Worm (Caenorhabditis elegans) whole organism, young adult: ENCODE results near the gene rpl-33.

Experiments used
- F10E7.11 ChIP-seq: sonication (generic microtip); optimal IDR thresholded peaks from 2 replicates; lab custom pipeline; 2017; ENCODE audit warnings: mild to moderate bottlenecking, missing genetic modification characterization, moderate library complexity, missing compliant biosample characterization
- F33H1.4 ChIP-seq: fragments of 200-800 bp; sonication (Bioruptor generic); IDR thresholded peaks from 2 replicates; pipeline ENCODE4 v1.3.6; 2022; ENCODE audit warnings: missing genetic modification reagents, missing genetic modification characterization, missing compliant biosample characterization
- F37B4.10 ChIP-seq: fragments of 200-800 bp; sonication (Bioruptor generic); IDR thresholded peaks from 2 replicates; pipeline ENCODE4 v1.3.6; 2022; ENCODE audit warnings: missing genetic modification characterization, missing compliant biosample characterization
- Y56A3A.18 ChIP-seq: fragments of 200-800 bp; sonication (Bioruptor generic); IDR thresholded peaks from 2 replicates; pipeline ENCODE4 v1.3.6; 2022; ENCODE audit warnings: missing genetic modification reagents, missing genetic modification characterization, missing compliant biosample characterization
- Y79H2A.3 ChIP-seq: fragments of 200-800 bp; sonication (Bioruptor generic); conservative IDR thresholded peaks from 2 replicates; pipeline ENCODE4 v1.3.6; 2022; ENCODE audit warnings: missing genetic modification reagents, missing genetic modification characterization, missing compliant biosample characterization
- ZK185.1 ChIP-seq: sonication (generic microtip); optimal IDR thresholded peaks from 2 replicates; lab custom pipeline; 2016; ENCODE audit warnings: mild to moderate bottlenecking, missing genetic modification characterization, missing compliant biosample characterization; ENCODE audit not compliant: poor library complexity, severe bottlenecking
- ceh-58 ChIP-seq: fragments of 200-800 bp; sonication (Bioruptor generic); IDR thresholded peaks from 2 replicates; pipeline ENCODE4 v1.3.6; 2022; ENCODE audit warnings: missing genetic modification characterization, missing compliant biosample characterization
- lin-40 ChIP-seq: sonication (generic microtip); optimal IDR thresholded peaks from 2 replicates; lab custom pipeline; 2016; ENCODE audit warnings: missing genetic modification characterization, mild to moderate bottlenecking, missing compliant biosample characterization, missing genotype, missing genetic modification reagents
- mcd-1 ChIP-seq: fragments of 200-800 bp; sonication (Bioruptor generic); IDR thresholded peaks from 2 replicates; pipeline ENCODE4 v1.3.6; 2022; ENCODE audit warnings: missing genetic modification reagents, missing genetic modification characterization, missing compliant biosample characterization
- pbrm-1 ChIP-seq: fragments of 200-800 bp; sonication (Bioruptor generic); IDR thresholded peaks from 2 replicates; pipeline ENCODE4 v1.3.6; 2022; ENCODE audit warnings: missing genetic modification reagents, missing genetic modification characterization, missing compliant biosample characterization
- unc-130 ChIP-seq: sonication (generic microtip); optimal IDR thresholded peaks from 2 replicates; lab custom pipeline; 2016; ENCODE audit warnings: missing genetic modification reagents, missing genetic modification characterization, missing compliant biosample characterization
- unc-62 ChIP-seq: fragments of 150-350 bp; optimal IDR thresholded peaks from 2 replicates; lab custom pipeline; 2014; ENCODE audit warnings: missing biosample characterization, missing genetic modification reagents, missing genetic modification characterization
- ztf-6 ChIP-seq: fragments of 200-800 bp; sonication (Bioruptor generic); IDR thresholded peaks from 2 replicates; pipeline ENCODE4 v1.3.6; 2022; ENCODE audit warnings: missing genetic modification reagents, missing genetic modification characterization, missing compliant biosample characterization

DNA sequence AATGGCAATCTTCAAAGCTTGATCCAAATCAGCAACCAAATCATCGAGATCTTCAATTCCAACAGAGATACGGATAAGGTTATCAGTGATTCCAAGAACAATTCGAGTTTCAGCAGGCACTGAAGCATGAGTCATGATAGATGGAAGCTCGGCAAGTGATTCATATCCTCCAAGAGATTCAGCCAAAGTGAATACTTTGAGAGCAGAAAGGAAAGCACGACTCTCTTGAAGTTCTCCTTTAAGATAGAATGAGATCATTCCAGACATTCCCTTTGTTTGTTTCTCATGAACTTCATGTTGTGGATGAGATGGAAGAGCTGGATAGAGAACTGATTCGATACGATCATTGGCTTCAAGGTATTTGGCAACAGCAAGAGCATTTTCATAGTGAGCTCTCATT is 49.0 kb upstream of the rpl-33 start:
- TF ChIP-seq Y79H2A.3 (GFP tag; lab: Robert Waterston, UW): no peak
- 0 out of 2 replicates have a peak, but pooled peaks have one; percentile 12 for TF ChIP-seq mcd-1 (GFP tag; lab: Robert Waterston, UW)
- no peak for TF ChIP-seq pbrm-1 (GFP tag; lab: Robert Waterston, UW)
- TF ChIP-seq ceh-58 (GFP tag; lab: Robert Waterston, UW): no peak
- no peak for TF ChIP-seq ztf-6 (GFP tag; lab: Robert Waterston, UW)
- no peak for TF ChIP-seq unc-130 (GFP tag; lab: Kevin White, UChicago)
- TF ChIP-seq Y56A3A.18: no peak
- TF ChIP-seq ZK185.1: no peak
- no peak for TF ChIP-seq F10E7.11 (tag; lab: Kevin White, UChicago)
- TF ChIP-seq F33H1.4 (GFP tag; lab: Robert Waterston, UW): no peak
- TF ChIP-seq unc-62 (GFP tag; lab: Kevin White, UChicago): no peak
- TF ChIP-seq F37B4.10 (GFP tag; lab: Robert Waterston, UW): no peak
- TF ChIP-seq lin-40 (tag; lab: Kevin White, UChicago): no peak
